Fruit fly (Drosophila melanogaster) whole organism, embryonic: ENCODE results near the gene brat.
A peak's percentile ranks its signal among the peaks of the same experiment; 100 is the strongest.

ENCODE experiments used
- Atf6 ChIP-seq: fragments of 200-800 bp; sonication (Bioruptor generic); IDR thresholded peaks from 2 replicates; pipeline ENCODE4 v1.3.6; 2022; ENCODE audit warnings: missing biosample characterization, missing genetic modification characterization
- CG10565 ChIP-seq: fragments of 200-800 bp; sonication (Bioruptor generic); optimal IDR thresholded peaks from 3 replicates; lab custom pipeline; 2016; ENCODE audit warnings: missing biosample characterization, mild to moderate bottlenecking, missing genetic modification characterization
- CG11695 ChIP-seq: fragments of 200-800 bp; sonication (Bioruptor generic); IDR thresholded peaks from 3 replicates; pipeline ENCODE4 v1.3.6; 2022; ENCODE audit warnings: missing biosample characterization, missing genetic modification characterization
- CG12104 ChIP-seq: fragments of 200-800 bp; sonication (Bioruptor generic); optimal IDR thresholded peaks from 3 replicates; lab custom pipeline; 2016; ENCODE audit warnings: missing biosample characterization, missing genetic modification characterization
- CG12659 ChIP-seq: fragments of 200-800 bp; sonication (Bioruptor generic); optimal IDR thresholded peaks from 3 replicates; lab custom pipeline; 2017; ENCODE audit warnings: mild to moderate bottlenecking, missing biosample characterization, missing genetic modification reagents, missing genetic modification characterization
- CG13424 ChIP-seq: fragments of 200-800 bp; sonication (Bioruptor generic); optimal IDR thresholded peaks from 2 replicates; lab custom pipeline; 2019; ENCODE audit warnings: missing biosample characterization, mild to moderate bottlenecking, missing genetic modification characterization, moderate library complexity
- CG13624 ChIP-seq: fragments of 200-800 bp; sonication (Bioruptor generic); optimal IDR thresholded peaks from 2 replicates; lab custom pipeline; 2016; ENCODE audit warnings: missing biosample characterization, missing genetic modification characterization
- CG1529 ChIP-seq: fragments of 200-800 bp; sonication (Bioruptor generic); optimal IDR thresholded peaks from 3 replicates; lab custom pipeline; 2018; ENCODE audit warnings: missing biosample characterization, missing genetic modification characterization
- CG16863 ChIP-seq: fragments of 200-800 bp; sonication (Bioruptor generic); optimal IDR thresholded peaks from 3 replicates; lab custom pipeline; 2016; ENCODE audit warnings: missing biosample characterization, missing genetic modification characterization
- CG17328 ChIP-seq: fragments of 200-800 bp; sonication (Bioruptor generic); IDR thresholded peaks from 2 replicates; pipeline ENCODE4 v1.3.6; 2022; ENCODE audit warnings: missing biosample characterization, missing genetic modification characterization
- CG17568 ChIP-seq: fragments of 200-800 bp; sonication (Bioruptor generic); optimal IDR thresholded peaks from 2 replicates; lab custom pipeline; 2018; ENCODE audit warnings: missing biosample characterization, mild to moderate bottlenecking, missing genetic modification characterization, moderate library complexity
- CG18476 ChIP-seq: fragments of 200-800 bp; sonication (Bioruptor generic); optimal IDR thresholded peaks from 2 replicates; lab custom pipeline; 2016; ENCODE audit warnings: missing biosample characterization, mild to moderate bottlenecking, missing genetic modification characterization
- CG2875 ChIP-seq: fragments of 200-800 bp; sonication (Bioruptor generic); optimal IDR thresholded peaks from 2 replicates; lab custom pipeline; 2017; ENCODE audit warnings: missing biosample characterization, mild to moderate bottlenecking, missing genetic modification characterization, missing genetic modification reagents
- CG30403 ChIP-seq: fragments of 200-800 bp; sonication (Bioruptor generic); optimal IDR thresholded peaks from 3 replicates; lab custom pipeline; 2016; ENCODE audit warnings: missing biosample characterization, missing genetic modification characterization
- CG3065 ChIP-seq: fragments of 200-800 bp; sonication (Bioruptor generic); optimal IDR thresholded peaks from 2 replicates; lab custom pipeline; 2016; ENCODE audit warnings: missing biosample characterization, missing genetic modification characterization
- CG32767 ChIP-seq: fragments of 200-800 bp; sonication (Bioruptor generic); IDR thresholded peaks from 2 replicates; pipeline ENCODE4 v1.3.6; 2022; ENCODE audit warnings: missing biosample characterization, missing genetic modification characterization
- CG3995 ChIP-seq: fragments of 200-800 bp; sonication (Bioruptor generic); optimal IDR thresholded peaks from 3 replicates; lab custom pipeline; 2016; ENCODE audit warnings: missing biosample characterization, missing genetic modification characterization
- CG42726 ChIP-seq: fragments of 200-800 bp; sonication (Bioruptor generic); IDR thresholded peaks from 2 replicates; pipeline ENCODE4 v1.3.6; 2022; ENCODE audit warnings: missing biosample characterization, missing genetic modification characterization; ENCODE audit not compliant: partially characterized antibody
- CG4360 ChIP-seq: fragments of 200-800 bp; sonication (Bioruptor generic); IDR thresholded peaks from 2 replicates; pipeline ENCODE4 v1.3.6; 2022; ENCODE audit warnings: missing biosample characterization, missing genetic modification characterization
- CG4404 ChIP-seq: fragments of 200-800 bp; sonication (Bioruptor generic); IDR thresholded peaks from 2 replicates; pipeline ENCODE4 v1.3.6; 2022; ENCODE audit warnings: missing biosample characterization, missing genetic modification characterization
- CG6683 ChIP-seq: fragments of 200-800 bp; sonication (Bioruptor generic); optimal IDR thresholded peaks from 2 replicates; lab custom pipeline; 2017; ENCODE audit warnings: missing biosample characterization, mild to moderate bottlenecking, missing genetic modification characterization, missing genetic modification reagents
- CG6689 ChIP-seq: fragments of 200-800 bp; sonication (Bioruptor generic); IDR thresholded peaks from 2 replicates; pipeline ENCODE4 v1.3.6; 2022; ENCODE audit warnings: missing biosample characterization, missing genetic modification characterization
- CG9727 ChIP-seq: fragments of 200-800 bp; sonication (Bioruptor generic); optimal IDR thresholded peaks from 3 replicates; lab custom pipeline; 2017; ENCODE audit warnings: missing biosample characterization, mild to moderate bottlenecking, missing genetic modification characterization
- CG9817 ChIP-seq: fragments of 200-800 bp; sonication (Bioruptor generic); optimal IDR thresholded peaks from 2 replicates; lab custom pipeline; 2018; ENCODE audit warnings: missing biosample characterization, mild to moderate bottlenecking, missing genetic modification characterization, moderate library complexity
- D ChIP-seq, 2 experiments: fragments of 200-800 bp in 1 of 2; fragments of >200 bp in 1 of 2; sonication (Bioruptor generic) in 1 of 2; optimal IDR thresholded peaks; 2 replicates in 1 of 2; 3 replicates in 1 of 2; lab custom pipeline; 2017; ENCODE audit warnings: mild to moderate bottlenecking in 1 of 2, missing biosample characterization in 1 of 2, missing genetic modification characterization in 1 of 2, missing genetic modification reagents in 1 of 2
- Dll ChIP-seq: fragments of 200-800 bp; sonication (Bioruptor generic); IDR thresholded peaks from 4 replicates; pipeline ENCODE4 v1.3.6; 2022; ENCODE audit warnings: missing biosample characterization, missing genetic modification characterization; ENCODE audit not compliant: partially characterized antibody
- Elba2 ChIP-seq: fragments of 200-800 bp; sonication (Bioruptor generic); optimal IDR thresholded peaks from 3 replicates; lab custom pipeline; 2016; ENCODE audit warnings: missing biosample characterization, missing genetic modification characterization
- Lpt ChIP-seq: fragments of >200 bp; optimal IDR thresholded peaks from 2 replicates; lab custom pipeline; 2018; ENCODE audit warnings: missing biosample characterization, missing genetic modification characterization
- NFAT ChIP-seq: fragments of 200-800 bp; sonication (Bioruptor generic); IDR thresholded peaks from 2 replicates; pipeline ENCODE4 v1.3.6; 2022; ENCODE audit warnings: missing biosample characterization, missing genetic modification characterization
- Sin3A ChIP-seq: fragments of >200 bp; optimal IDR thresholded peaks from 2 replicates; lab custom pipeline; 2018
- Trl ChIP-seq, 3 experiments: fragments of >200 bp in 2 of 3; fragments of 200-800 bp in 1 of 3; sonication (Bioruptor generic) in 1 of 3; optimal IDR thresholded peaks; 2 replicates in 1 of 3; 3 replicates in 2 of 3; lab custom pipeline; 2016 to 2017; ENCODE audit warnings: missing biosample characterization in 1 of 3, missing genetic modification characterization in 1 of 3
- abd-A ChIP-seq: fragments of 200-800 bp; sonication (Bioruptor generic); optimal IDR thresholded peaks from 3 replicates; lab custom pipeline; 2019; ENCODE audit warnings: missing biosample characterization, mild to moderate bottlenecking, missing genetic modification characterization, moderate library complexity
- ac ChIP-seq: fragments of 200-800 bp; sonication (Bioruptor generic); optimal IDR thresholded peaks from 3 replicates; lab custom pipeline; 2017; ENCODE audit warnings: missing biosample characterization, mild to moderate bottlenecking, missing genetic modification characterization
- croc ChIP-seq: fragments of 200-800 bp; sonication (Bioruptor generic); conservative IDR thresholded peaks from 3 replicates; pipeline ENCODE4 v1.3.6; 2022; ENCODE audit warnings: missing biosample characterization, missing genetic modification characterization
- da ChIP-seq: fragments of 200-800 bp; sonication (Bioruptor generic); optimal IDR thresholded peaks from 2 replicates; lab custom pipeline; 2016; ENCODE audit warnings: missing biosample characterization, missing genetic modification characterization
- disco-r ChIP-seq: fragments of 200-800 bp; sonication (Bioruptor generic); optimal IDR thresholded peaks from 2 replicates; lab custom pipeline; 2016; ENCODE audit warnings: missing biosample characterization, missing genetic modification characterization
- ems ChIP-seq: fragments of 200-800 bp; sonication (Bioruptor generic); optimal IDR thresholded peaks from 3 replicates; lab custom pipeline; 2016; ENCODE audit warnings: missing biosample characterization, missing genetic modification characterization
- hth ChIP-seq: fragments of >200 bp; optimal IDR thresholded peaks from 2 replicates; lab custom pipeline; 2017; ENCODE audit warnings: inconsistent platforms
- insv ChIP-seq, 2 experiments: fragments of 200-800 bp; sonication (Bioruptor generic); optimal IDR thresholded peaks; 3 replicates each; lab custom pipeline; 2016 to 2018; ENCODE audit warnings: missing biosample characterization in 2 of 2, missing genetic modification characterization in 2 of 2
- knrl ChIP-seq: fragments of 200-800 bp; sonication (Bioruptor generic); IDR thresholded peaks from 3 replicates; pipeline ENCODE4 v1.3.6; 2022; ENCODE audit warnings: missing biosample characterization, missing genetic modification characterization; ENCODE audit not compliant: partially characterized antibody
- mld ChIP-seq: fragments of 200-800 bp; sonication (Bioruptor generic); IDR thresholded peaks from 3 replicates; pipeline ENCODE4 v1.3.6; 2022; ENCODE audit warnings: missing biosample characterization, missing genetic modification characterization; ENCODE audit not compliant: partially characterized antibody
- nom ChIP-seq: fragments of 200-800 bp; sonication (Bioruptor generic); optimal IDR thresholded peaks from 2 replicates; lab custom pipeline; 2017; ENCODE audit warnings: missing biosample characterization, missing genetic modification characterization, mild to moderate bottlenecking, moderate library complexity, missing genetic modification reagents
- oc ChIP-seq: fragments of 200-800 bp; sonication (Bioruptor generic); optimal IDR thresholded peaks from 2 replicates; lab custom pipeline; 2018; ENCODE audit warnings: missing biosample characterization, mild to moderate bottlenecking, missing genetic modification characterization, moderate library complexity
- pan ChIP-seq, 4 experiments: fragments of >200 bp in 3 of 4; fragments of 200-800 bp in 1 of 4; sonication (Bioruptor generic) in 1 of 4; optimal IDR thresholded peaks in 3 of 4; IDR thresholded peaks in 1 of 4; 2 replicates each; pipeline versions ENCODE4 v1.3.6 to Lab custom; 2017 to 2022; ENCODE audit warnings: missing biosample characterization in 2 of 4, missing genetic modification characterization in 2 of 4, mixed read lengths in 1 of 4
- pnt ChIP-seq: fragments of 200-800 bp; sonication (Bioruptor generic); optimal IDR thresholded peaks from 3 replicates; lab custom pipeline; 2016; ENCODE audit warnings: missing biosample characterization, missing genetic modification characterization
- scrt ChIP-seq: fragments of 200-800 bp; sonication (Bioruptor generic); optimal IDR thresholded peaks from 2 replicates; lab custom pipeline; 2018; ENCODE audit warnings: missing biosample characterization, mild to moderate bottlenecking, missing genetic modification characterization, moderate library complexity
- toy ChIP-seq: fragments of 200-800 bp; sonication (Bioruptor generic); IDR thresholded peaks from 2 replicates; pipeline ENCODE4 v1.3.6; 2022; ENCODE audit warnings: missing biosample characterization, missing genetic modification characterization
- twi ChIP-seq: fragments of 200-800 bp; optimal IDR thresholded peaks from 2 replicates; lab custom pipeline; 2019; ENCODE audit warnings: missing biosample characterization, mild to moderate bottlenecking, missing genetic modification characterization, moderate library complexity
- wdn ChIP-seq: fragments of 200-800 bp; sonication (Bioruptor generic); IDR thresholded peaks from 2 replicates; pipeline ENCODE4 v1.3.6; 2022; ENCODE audit warnings: missing biosample characterization, missing genetic modification characterization

Gene brat

DNA sequence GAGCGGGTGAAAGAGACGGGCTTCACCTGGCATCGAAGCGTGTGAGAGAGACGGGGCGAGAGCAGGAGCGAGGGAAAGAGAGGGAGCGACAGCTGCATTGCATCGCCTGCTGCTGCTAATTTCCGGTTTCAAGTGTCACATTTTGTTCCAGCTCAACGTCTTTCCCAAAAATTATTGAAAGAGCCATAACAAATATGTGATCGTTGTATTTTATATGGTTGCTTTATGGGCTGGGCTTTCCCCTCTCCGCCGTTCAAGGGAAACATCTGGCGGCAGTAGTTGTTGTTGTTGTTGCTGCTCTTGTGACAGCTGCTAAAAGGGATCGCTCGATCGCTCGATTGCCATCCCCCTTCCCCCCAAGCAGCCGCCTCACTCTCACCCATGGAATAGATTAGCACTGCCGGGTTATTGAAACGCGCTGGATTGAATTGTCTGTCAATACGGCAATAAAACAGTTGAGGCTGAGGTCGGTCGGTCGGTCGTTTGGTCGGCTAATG, 21.3 kb downstream of the brat start (continued):
- no peak for TF ChIP-seq ems (GFP tag; lab: Kevin White, UChicago)
- TF ChIP-seq pan (optimal IDR thresholded peaks at IDR 0.05; lab: Kevin White, UChicago) = no peak
- no peak for TF ChIP-seq pan (GFP tag; optimal IDR thresholded peaks at IDR 0.05 in 1 of 2, IDR thresholded peaks at IDR 0.05 in 1 of 2)
- TF ChIP-seq CG4404 (GFP tag; lab: Robert Waterston, UW) = no peak
- no peak for TF ChIP-seq toy (GFP tag; lab: Robert Waterston, UW)
- TF ChIP-seq scrt (GFP tag; lab: Kevin White, UChicago) = no peak
- TF ChIP-seq CG3995 = no peak
- peak; percentile 54 for TF ChIP-seq oc (tag; lab: Kevin White, UChicago)
- no peak for TF ChIP-seq CG6689
- peak in 1 of 2 experiments; percentile 22 for TF ChIP-seq Trl (optimal IDR thresholded peaks at IDR 0.05; lab: Kevin White, UChicago)
- TF ChIP-seq Trl (GFP tag; optimal IDR thresholded peaks at IDR 0.05; lab: Kevin White, UChicago) = no peak
- no peak for TF ChIP-seq Elba2 (GFP tag; lab: Kevin White, UChicago)
- TF ChIP-seq Atf6 = no peak
- no peak for TF ChIP-seq CG1529
- no peak for TF ChIP-seq Sin3A (lab: Kevin White, UChicago)
- TF ChIP-seq disco-r = no peak
- TF ChIP-seq CG3065 (GFP tag; lab: Kevin White, UChicago) = no peak
- TF ChIP-seq CG4360 (GFP tag; lab: Robert Waterston, UW) = peak; percentile 99
- TF ChIP-seq Dll (GFP tag; lab: Robert Waterston, UW) = no peak
- peak; percentile 50 for TF ChIP-seq CG9727 (GFP tag; lab: Kevin White, UChicago)
- TF ChIP-seq CG6683 (GFP tag; lab: Kevin White, UChicago) = no peak
- no peak for TF ChIP-seq CG11695 (GFP tag; lab: Robert Waterston, UW)
- peak in 1 of 2 experiments; percentile 37 for TF ChIP-seq insv (GFP tag; optimal IDR thresholded peaks at IDR 0.05; lab: Kevin White, UChicago)
- 0 out of 2 replicates have a peak, but pooled peaks have one; percentile 16 for TF ChIP-seq CG32767 (GFP tag; lab: Robert Waterston, UW)
- TF ChIP-seq mld (GFP tag; lab: Robert Waterston, UW) = no peak
- TF ChIP-seq CG13624 (GFP tag; lab: Kevin White, UChicago) = no peak
- TF ChIP-seq Lpt (GFP tag; lab: Kevin White, UChicago) = peak; percentile 8
- TF ChIP-seq pnt = no peak
- no peak for TF ChIP-seq CG10565
- peak; percentile 60 for TF ChIP-seq nom (GFP tag; lab: Kevin White, UChicago)
- TF ChIP-seq CG16863 (GFP tag; lab: Kevin White, UChicago) = no peak
- TF ChIP-seq CG13424 (tag; lab: Kevin White, UChicago) = no peak
- TF ChIP-seq da (GFP tag; lab: Kevin White, UChicago) = peak; percentile 96
- no peak for TF ChIP-seq CG12659 (GFP tag; lab: Kevin White, UChicago)
- peak; percentile 13 for TF ChIP-seq hth (lab: Kevin White, UChicago)
- peak; percentile 98 for TF ChIP-seq twi (tag; lab: Kevin White, UChicago)
- no peak for TF ChIP-seq CG30403 (GFP tag; lab: Kevin White, UChicago)
- no peak for TF ChIP-seq croc (GFP tag; lab: Robert Waterston, UW)
- TF ChIP-seq CG9817 (tag; lab: Kevin White, UChicago) = no peak
- TF ChIP-seq CG18476 (GFP tag; lab: Kevin White, UChicago) = no peak
- no peak for TF ChIP-seq wdn (GFP tag; lab: Robert Waterston, UW)
- TF ChIP-seq CG17568 (GFP tag; lab: Kevin White, UChicago) = no peak
- no peak for TF ChIP-seq D (optimal IDR thresholded peaks at IDR 0.05; lab: Kevin White, UChicago)
- TF ChIP-seq D (GFP tag; optimal IDR thresholded peaks at IDR 0.05; lab: Kevin White, UChicago) = no peak
- TF ChIP-seq CG17328 = 0 out of 2 replicates have a peak, but pooled peaks have one; percentile 23
- peak; percentile 78 for TF ChIP-seq abd-A (tag; lab: Kevin White, UChicago)
- peak; percentile 70; the same call in 1 of the 2 replicates for TF ChIP-seq CG42726 (GFP tag; lab: Robert Waterston, UW)
- no peak for TF ChIP-seq CG2875
- TF ChIP-seq NFAT (GFP tag; lab: Robert Waterston, UW) = no peak
- TF ChIP-seq CG12104 (GFP tag; lab: Kevin White, UChicago) = no peak
- TF ChIP-seq ac (GFP tag; lab: Kevin White, UChicago) = peak; percentile 98
- no peak for TF ChIP-seq knrl (GFP tag; lab: Robert Waterston, UW)
